Worm (Caenorhabditis elegans) whole organism, mixed stage, embryonic: Measurements from ENCODE around the gene srt-68.

Source experiments
- blmp-1 ChIP-seq: fragments of 150-350 bp; optimal IDR thresholded peaks from 2 replicates; lab custom pipeline; 2014; ENCODE audit warnings: missing biosample characterization, missing genetic modification characterization
- ces-1 ChIP-seq: fragments of 150-350 bp; optimal IDR thresholded peaks from 2 replicates; lab custom pipeline; 2014; ENCODE audit warnings: missing biosample characterization, missing genetic modification reagents, missing genetic modification characterization
- lin-13 ChIP-seq: fragments of 150-350 bp; optimal IDR thresholded peaks from 2 replicates; lab custom pipeline; 2014; ENCODE audit warnings: missing biosample characterization, missing genetic modification characterization
- mab-5 ChIP-seq: fragments of 150-350 bp; optimal IDR thresholded peaks from 2 replicates; lab custom pipeline; 2014; ENCODE audit warnings: missing biosample characterization, missing genetic modification characterization
- pha-4 ChIP-seq: fragments of 150-350 bp; optimal IDR thresholded peaks from 2 replicates; lab custom pipeline; 2018; ENCODE audit warnings: missing biosample characterization, missing genetic modification reagents, missing genetic modification characterization
- sptf-1 ChIP-seq: sonication (generic microtip); optimal IDR thresholded peaks from 2 replicates; lab custom pipeline; 2017; ENCODE audit warnings: mild to moderate bottlenecking, missing genetic modification characterization, moderate library complexity, missing compliant biosample characterization
- unc-39 ChIP-seq: fragments of 150-350 bp; optimal IDR thresholded peaks from 2 replicates; lab custom pipeline; 2014; ENCODE audit warnings: missing biosample characterization, missing genetic modification characterization

- no peak for TF ChIP-seq blmp-1
- TF ChIP-seq sptf-1 (tag; lab: Kevin White, UChicago), result no peak
- TF ChIP-seq unc-39 (tag; lab: Kevin White, UChicago), result no peak
- no peak for TF ChIP-seq lin-13
- no peak for TF ChIP-seq ces-1 (GFP tag; lab: Kevin White, UChicago)
- no peak for TF ChIP-seq mab-5 (tag; lab: Kevin White, UChicago)
- no peak for TF ChIP-seq pha-4
Observed at ce11 chrV:5239903-5240302, 12.0 kb downstream of the srt-68 start, which contains the start of gene B0238.15.
